Worm (Caenorhabditis elegans): ENCODE data around the gene F26F2.13.

ce11 chrV:20561795-20562194 is 2.4 kb upstream of the F26F2.13 start, which contains the start of gene F26F2.1:
- TF ChIP-seq pha-4 (tag; optimal IDR thresholded peaks at IDR 0.05) (no peak), F23B12.7 (tag; optimal IDR thresholded peaks at IDR 0.05; ENCODE audit: insufficient read depth) (no peak), rpc-1 (optimal IDR thresholded peaks at IDR 0.05) (no peak), rpc-1 (tag; optimal IDR thresholded peaks at IDR 0.05) (no peak), ama-1 (optimal IDR thresholded peaks at IDR 0.05) (no peak), ama-1 (GFP tag; optimal IDR thresholded peaks at IDR 0.05) (no peak), sptf-2 (GFP tag; optimal IDR thresholded peaks at IDR 0.05) (no peak), unc-62 (GFP tag; optimal IDR thresholded peaks at IDR 0.05) (no peak), lin-35 (GFP tag; optimal IDR thresholded peaks at IDR 0.05) (no peak)

Data from whole organism, young adult.